Worm (Caenorhabditis elegans) whole organism, late embryonic: ENCODE data around the gene D2023.1.

Experiments
- C38D4.7 ChIP-seq: fragments of 200-800 bp; sonication (Bioruptor generic); optimal IDR thresholded peaks from 2 replicates; lab custom pipeline; 2018; ENCODE audit warnings: mild to moderate bottlenecking, missing genetic modification characterization, moderate library complexity, missing compliant biosample characterization
- T23F11.4 ChIP-seq: fragments of 200-800 bp; sonication (Bioruptor generic); optimal IDR thresholded peaks from 2 replicates; lab custom pipeline; 2018; ENCODE audit warnings: mild to moderate bottlenecking, missing genetic modification characterization, missing compliant biosample characterization
- ceh-18 ChIP-seq: sonication (generic microtip); optimal IDR thresholded peaks from 2 replicates; lab custom pipeline; 2016; ENCODE audit warnings: missing genetic modification characterization, missing compliant biosample characterization
- ceh-45 ChIP-seq: fragments of 200-800 bp; sonication (Bioruptor generic); IDR thresholded peaks from 2 replicates; pipeline ENCODE4 v1.3.6; 2022; ENCODE audit warnings: missing genetic modification reagents, missing genetic modification characterization, missing compliant biosample characterization
- dve-1 ChIP-seq: sonication (generic microtip); optimal IDR thresholded peaks from 2 replicates; lab custom pipeline; 2017; ENCODE audit warnings: antibody characterized with exemption, mild to moderate bottlenecking, missing genetic modification characterization, missing compliant biosample characterization
- fkh-10 ChIP-seq: fragments of 150-350 bp; optimal IDR thresholded peaks from 2 replicates; lab custom pipeline; 2014; ENCODE audit warnings: missing biosample characterization, missing genetic modification reagents, missing genetic modification characterization
- hlh-13 ChIP-seq: fragments of 200-800 bp; sonication (Bioruptor generic); optimal IDR thresholded peaks from 2 replicates; lab custom pipeline; 2018; ENCODE audit warnings: mild to moderate bottlenecking, missing genetic modification characterization, missing compliant biosample characterization
- lin-11 ChIP-seq: fragments of 200-800 bp; sonication (Bioruptor generic); optimal IDR thresholded peaks from 2 replicates; lab custom pipeline; 2018; ENCODE audit warnings: mild to moderate bottlenecking, missing genetic modification characterization, missing compliant biosample characterization

ce11 chrV:11794172-11794571 lies 4.8 kb downstream of the D2023.1 start:
- TF ChIP-seq lin-11 (tag; lab: Kevin White, UChicago) = no peak
- no peak for TF ChIP-seq dve-1 (tag; lab: Kevin White, UChicago)
- TF ChIP-seq ceh-18 (tag; lab: Kevin White, UChicago) = no peak
- no peak for TF ChIP-seq hlh-13 (GFP tag; lab: Kevin White, UChicago)
- no peak for TF ChIP-seq C38D4.7 (GFP tag; lab: Kevin White, UChicago)
- no peak for TF ChIP-seq ceh-45 (GFP tag; lab: Robert Waterston, UW)
- no peak for TF ChIP-seq fkh-10 (GFP tag; lab: Kevin White, UChicago)
- no peak for TF ChIP-seq T23F11.4
